Fruit fly (Drosophila melanogaster) whole organism, adult: ENCODE measurements around the gene Mipp1.

Experiments
- CG12768 ChIP-seq: fragments of 200-800 bp; sonication (Bioruptor generic); optimal IDR thresholded peaks from 2 replicates; lab custom pipeline; 2017; ENCODE audit warnings: missing biosample characterization, missing genetic modification characterization, mild to moderate bottlenecking, moderate library complexity, missing genetic modification reagents
- Clk ChIP-seq: fragments of 200-800 bp; sonication (Bioruptor generic); optimal IDR thresholded peaks from 2 replicates; lab custom pipeline; 2017; ENCODE audit warnings: missing biosample characterization, missing genetic modification characterization
- pad ChIP-seq: fragments of 200-800 bp; sonication (Bioruptor generic); optimal IDR thresholded peaks from 3 replicates; lab custom pipeline; 2017; ENCODE audit warnings: missing biosample characterization, missing genetic modification characterization, mild to moderate bottlenecking, moderate library complexity, missing genetic modification reagents

- TF ChIP-seq pad (GFP tag; lab: Kevin White, UChicago) = no peak
- TF ChIP-seq CG12768 (GFP tag; lab: Kevin White, UChicago) = no peak
- TF ChIP-seq Clk (GFP tag; lab: Kevin White, UChicago) = no peak
Observed at dm6 chr3L:16556523-16556922, 16.6 kb downstream of the Mipp1 start, which contains the start of gene CG4229.
